Worm (Caenorhabditis elegans): ENCODE data around the gene T07D3.9.
"Not testable (repeated sequence)": the region's sequence is repeated elsewhere in the genome, so short reads cannot be mapped to it uniquely, and the experiment has no call there.

T07D3.9 gene

ce11 chrII:868240-868864 is 32.4 kb downstream of the T07D3.9 start, which contains the start of gene fbxc-51:
TSS of gene fbxc-51 (plus strand) at chrII:868814.
- no peak for TF ChIP-seq egl-27 (tag; optimal IDR thresholded peaks at IDR 0.05)
- TF ChIP-seq crh-2 (tag; optimal IDR thresholded peaks at IDR 0.05): no peak
- no peak for TF ChIP-seq elt-1 (tag; optimal IDR thresholded peaks at IDR 0.05)
- TF ChIP-seq nhr-11 (tag; optimal IDR thresholded peaks at IDR 0.05): no peak
- TF ChIP-seq snpc-4 (tag; optimal IDR thresholded peaks at IDR 0.05): no peak
- no peak for TF ChIP-seq zag-1 (tag; optimal IDR thresholded peaks at IDR 0.05)
- TF ChIP-seq ztf-11 (tag; optimal IDR thresholded peaks at IDR 0.05): no peak
- TF ChIP-seq F13H6.1 (tag; optimal IDR thresholded peaks at IDR 0.05): no peak
- TF ChIP-seq nhr-237 (tag; optimal IDR thresholded peaks at IDR 0.05): no peak
- no peak for TF ChIP-seq blmp-1 (tag; optimal IDR thresholded peaks at IDR 0.05; ENCODE audit: insufficient read depth)
- no peak for TF ChIP-seq nhr-129 (tag; optimal IDR thresholded peaks at IDR 0.05)
- no peak for TF ChIP-seq fos-1 (tag; optimal IDR thresholded peaks at IDR 0.05)

DNA sequence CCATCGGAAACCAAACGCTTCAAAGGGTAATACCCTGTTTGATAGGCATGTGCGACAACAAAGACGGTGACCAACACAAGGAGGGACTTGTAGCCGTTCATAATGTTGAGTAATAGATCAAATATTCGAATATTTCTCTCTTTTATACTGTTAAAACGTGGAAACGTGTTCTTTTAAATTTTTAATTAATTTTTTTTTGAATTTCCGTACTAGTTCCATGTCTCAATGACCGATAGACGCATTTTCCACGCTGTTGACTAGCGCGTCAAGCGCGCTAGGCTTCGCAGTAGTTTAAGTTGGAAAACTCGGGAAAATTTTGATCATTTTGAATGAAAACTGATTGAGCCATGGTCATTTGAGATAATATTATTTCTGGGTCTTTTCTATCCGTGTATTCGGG is 33.9 kb downstream of the T07D3.9 start, which contains the start of gene Y46B2A.3:
TSS of gene Y46B2A.3 (minus strand) at position 101 of the 400 bp plus-strand sequence.
- TF ChIP-seq unc-55 (GFP tag; optimal IDR thresholded peaks at IDR 0.05) (no peak), ceh-82 (tag; optimal IDR thresholded peaks at IDR 0.05) (no peak), F13H6.1 (tag; optimal IDR thresholded peaks at IDR 0.05) (no peak), nhr-21 (tag; optimal IDR thresholded peaks at IDR 0.05) (no peak), mdl-1 (tag; optimal IDR thresholded peaks at IDR 0.05) (no peak), peb-1 (tag; optimal IDR thresholded peaks at IDR 0.05) (no peak), R02D3.7 (tag; optimal IDR thresholded peaks at IDR 0.05) (no peak), elt-3 (tag; optimal IDR thresholded peaks at IDR 0.05) (no peak), ztf-4 (tag; optimal IDR thresholded peaks at IDR 0.05) (no peak), skn-1 (tag; optimal IDR thresholded peaks at IDR 0.05) (no peak), snpc-4 (tag; optimal IDR thresholded peaks at IDR 0.05) (no peak), nhr-237 (tag; optimal IDR thresholded peaks at IDR 0.05) (no peak), nhr-129 (tag; optimal IDR thresholded peaks at IDR 0.05) (no peak), gmeb-1 (tag; optimal IDR thresholded peaks at IDR 0.05) (no peak)

DNA sequence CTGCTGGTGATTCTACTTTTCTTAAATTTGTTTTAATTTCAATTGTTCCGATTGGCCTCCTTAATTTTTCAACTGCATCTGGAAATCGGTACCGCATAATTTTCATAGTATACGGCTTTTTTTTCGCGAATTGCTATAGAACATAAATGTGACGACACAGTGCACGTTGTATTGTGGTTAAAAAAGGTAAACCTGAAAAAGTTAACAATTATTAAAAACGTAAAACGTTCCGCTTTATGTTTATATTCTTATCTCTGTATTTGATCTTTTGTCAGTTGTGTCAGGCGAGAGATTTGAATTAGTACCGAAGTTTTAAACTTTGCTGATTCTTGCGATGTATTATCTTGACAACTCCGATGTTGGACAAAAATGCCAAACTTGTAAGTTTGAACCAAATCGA is 39.1 kb downstream of the T07D3.9 start, which contains the start of gene Y46B2A.4:
TSS of gene Y46B2A.4 (plus strand) at position 301 of the 400 bp plus-strand sequence.
- TF ChIP-seq peb-1 (tag; optimal IDR thresholded peaks at IDR 0.05): no peak
- TF ChIP-seq nhr-10 (tag; optimal IDR thresholded peaks at IDR 0.05): no peak
- TF ChIP-seq gmeb-1 (tag; optimal IDR thresholded peaks at IDR 0.05): no peak
- TF ChIP-seq Y55F3AM.14 (GFP tag; optimal IDR thresholded peaks at IDR 0.05): no peak
- TF ChIP-seq elt-1 (tag; optimal IDR thresholded peaks at IDR 0.05): no peak
- no peak for TF ChIP-seq elt-3 (tag; optimal IDR thresholded peaks at IDR 0.05)
- no peak for TF ChIP-seq nhr-237 (tag; optimal IDR thresholded peaks at IDR 0.05)
- no peak for TF ChIP-seq nhr-25 (tag; optimal IDR thresholded peaks at IDR 0.05)
- TF ChIP-seq ceh-16 (tag; optimal IDR thresholded peaks at IDR 0.05): no peak
- TF ChIP-seq nhr-129 (tag; optimal IDR thresholded peaks at IDR 0.05): no peak
- TF ChIP-seq snpc-4 (tag; optimal IDR thresholded peaks at IDR 0.05): no peak
- no peak for TF ChIP-seq lin-11 (tag; optimal IDR thresholded peaks at IDR 0.05)
- no peak for TF ChIP-seq ztf-4 (tag; optimal IDR thresholded peaks at IDR 0.05)
- no peak for TF ChIP-seq F13H6.1 (tag; optimal IDR thresholded peaks at IDR 0.05)
- TF ChIP-seq C34F6.9 (tag; optimal IDR thresholded peaks at IDR 0.05): no peak
- no peak for TF ChIP-seq sma-9 (GFP tag; optimal IDR thresholded peaks at IDR 0.05)
- TF ChIP-seq sma-9 (tag; optimal IDR thresholded peaks at IDR 0.05): no peak
- TF ChIP-seq ZK546.5 (tag; optimal IDR thresholded peaks at IDR 0.05): no peak

- TF ChIP-seq elt-3, lsy-2, nhr-77 (tag; optimal IDR thresholded peaks at IDR 0.05): not testable (repeated sequence)
These were observed 50.1 kb downstream of the T07D3.9 start, which contains the start of gene F28A10.5 for ce11 chrII:850567-850966. TSS of gene F28A10.5 (minus strand) at chrII:850667.

DNA sequence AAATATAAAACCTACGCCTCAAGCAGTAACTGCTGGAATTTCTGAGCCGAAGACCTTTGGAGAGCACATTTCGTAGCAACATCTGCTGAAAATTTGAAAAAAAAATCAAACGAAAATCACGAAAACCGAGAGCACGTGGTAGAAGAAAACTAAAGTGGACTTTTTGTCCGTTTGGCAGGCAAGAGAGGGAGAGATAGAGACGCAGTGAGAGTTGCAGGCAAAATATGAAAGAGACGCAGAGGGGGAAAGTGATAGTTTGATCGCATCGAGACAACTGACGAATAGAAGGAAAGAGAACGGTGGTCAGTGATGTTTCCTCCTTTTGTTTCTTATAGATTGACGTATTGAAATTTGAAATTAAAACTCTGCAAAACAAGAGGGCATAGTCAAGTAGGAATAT is 52.2 kb downstream of the T07D3.9 start, which contains the start of the genes acdh-9 and F28A10.13:
TSS of gene acdh-9 (minus strand) at position 85 of the 400 bp plus-strand sequence.
TSS of gene F28A10.13 (plus strand) at position 294 of the 400 bp plus-strand sequence.
- TF ChIP-seq sem-4 (tag; optimal IDR thresholded peaks at IDR 0.05) (no peak), zag-1 (tag; optimal IDR thresholded peaks at IDR 0.05) (no peak), nhr-77 (tag; optimal IDR thresholded peaks at IDR 0.05) (no peak), crh-2 (tag; optimal IDR thresholded peaks at IDR 0.05) (peak; percentile 64), nhr-11 (tag; optimal IDR thresholded peaks at IDR 0.05) (no peak), ceh-82 (tag; optimal IDR thresholded peaks at IDR 0.05) (no peak), elt-1 (tag; optimal IDR thresholded peaks at IDR 0.05) (no peak), aly-2 (tag; optimal IDR thresholded peaks at IDR 0.05) (no peak), sma-9 (GFP tag; optimal IDR thresholded peaks at IDR 0.05) (peak; percentile 69), sma-9 (tag; optimal IDR thresholded peaks at IDR 0.05) (no peak), lin-13 (GFP tag; optimal IDR thresholded peaks at IDR 0.05) (peak; percentile 34), lin-11 (tag; optimal IDR thresholded peaks at IDR 0.05) (no peak), nhr-6 (tag; optimal IDR thresholded peaks at IDR 0.05) (peak; percentile 11), ceh-16 (tag; optimal IDR thresholded peaks at IDR 0.05) (no peak), nhr-129 (tag; optimal IDR thresholded peaks at IDR 0.05) (peak; percentile 82), snpc-4 (tag; optimal IDR thresholded peaks at IDR 0.05) (no peak), mdl-1 (tag; optimal IDR thresholded peaks at IDR 0.05) (peak; percentile 70 to 83), gmeb-1 (tag; optimal IDR thresholded peaks at IDR 0.05) (peak; percentile 44), unc-62 (GFP tag; optimal IDR thresholded peaks at IDR 0.05) (no peak), ZK546.5 (tag; optimal IDR thresholded peaks at IDR 0.05) (no peak), elt-3 (tag; optimal IDR thresholded peaks at IDR 0.05) (no peak), mbf-1 (tag; optimal IDR thresholded peaks at IDR 0.05) (no peak), nhr-21 (tag; optimal IDR thresholded peaks at IDR 0.05) (no peak), ztf-4 (tag; optimal IDR thresholded peaks at IDR 0.05) (no peak), nhr-23 (tag; optimal IDR thresholded peaks at IDR 0.05) (no peak), nhr-25 (tag; optimal IDR thresholded peaks at IDR 0.05) (no peak), ama-1 (optimal IDR thresholded peaks at IDR 0.05) (peak; percentile 72), blmp-1 (tag; optimal IDR thresholded peaks at IDR 0.05; ENCODE audit: insufficient read depth) (peak; percentile 20), R02D3.7 (tag; optimal IDR thresholded peaks at IDR 0.05) (no peak)
